Fruit fly (Drosophila melanogaster) whole organism, pupa: ENCODE data around the gene CG33096.

ENCODE experiments used
- CG12605 ChIP-seq: fragments of 200-800 bp; sonication (Bioruptor generic); IDR thresholded peaks from 2 replicates; pipeline ENCODE4 v1.3.6; 2022; ENCODE audit warnings: missing biosample characterization, missing genetic modification characterization
- CG13204 ChIP-seq: fragments of 200-800 bp; sonication (Bioruptor generic); optimal IDR thresholded peaks from 2 replicates; lab custom pipeline; 2018; ENCODE audit warnings: missing biosample characterization, mild to moderate bottlenecking, missing genetic modification characterization, moderate library complexity
- CG14655 ChIP-seq: fragments of 200-800 bp; sonication (Bioruptor generic); optimal IDR thresholded peaks from 3 replicates; lab custom pipeline; 2017; ENCODE audit warnings: mild to moderate bottlenecking, missing biosample characterization, missing genetic modification reagents, missing genetic modification characterization
- CG15710 ChIP-seq: fragments of 200-800 bp; sonication (Bioruptor generic); optimal IDR thresholded peaks from 2 replicates; lab custom pipeline; 2018; ENCODE audit warnings: missing biosample characterization, mild to moderate bottlenecking, missing genetic modification characterization, moderate library complexity
- CG17806 ChIP-seq: fragments of 200-800 bp; sonication (Bioruptor generic); optimal IDR thresholded peaks from 2 replicates; lab custom pipeline; 2018; ENCODE audit warnings: missing biosample characterization, mild to moderate bottlenecking, missing genetic modification characterization, moderate library complexity
- CG34367 ChIP-seq: fragments of 200-800 bp; sonication (Bioruptor generic); optimal IDR thresholded peaks from 2 replicates; lab custom pipeline; 2018; ENCODE audit warnings: missing biosample characterization, mild to moderate bottlenecking, missing genetic modification characterization
- CG8159 ChIP-seq: fragments of 200-800 bp; sonication (Bioruptor generic); optimal IDR thresholded peaks from 3 replicates; lab custom pipeline; 2018; ENCODE audit warnings: missing biosample characterization, mild to moderate bottlenecking, missing genetic modification characterization, moderate library complexity
- CG9948 ChIP-seq: fragments of 200-800 bp; sonication (Bioruptor generic); optimal IDR thresholded peaks from 2 replicates; lab custom pipeline; 2018; ENCODE audit warnings: missing biosample characterization, mild to moderate bottlenecking, missing genetic modification characterization, moderate library complexity
- EcR ChIP-seq: fragments of 200-800 bp; sonication (Bioruptor generic); optimal IDR thresholded peaks from 3 replicates; lab custom pipeline; 2019; ENCODE audit warnings: missing biosample characterization, missing genetic modification characterization, mild to moderate bottlenecking, moderate library complexity, missing genetic modification reagents
- Pif1B ChIP-seq: fragments of 200-800 bp; sonication (Bioruptor generic); optimal IDR thresholded peaks from 3 replicates; lab custom pipeline; 2016; ENCODE audit warnings: missing biosample characterization, missing genetic modification characterization
- gl ChIP-seq: fragments of 200-800 bp; sonication (Bioruptor generic); optimal IDR thresholded peaks from 2 replicates; lab custom pipeline; 2018; ENCODE audit warnings: missing biosample characterization, mild to moderate bottlenecking, missing genetic modification characterization

dm6 chr3R:25082348-25082747 is 15.1 kb upstream of the CG33096 start, which contains the start of gene fd96Ca:
- TF ChIP-seq CG15710 (tag; lab: Kevin White, UChicago) = no peak
- TF ChIP-seq CG12605 = no peak
- no peak for TF ChIP-seq CG34367 (tag; lab: Kevin White, UChicago)
- no peak for TF ChIP-seq CG9948 (tag; lab: Kevin White, UChicago)
- no peak for TF ChIP-seq Pif1B
- TF ChIP-seq gl (tag; lab: Kevin White, UChicago) = no peak
- no peak for TF ChIP-seq EcR (GFP tag; lab: Kevin White, UChicago)
- no peak for TF ChIP-seq CG14655 (GFP tag; lab: Kevin White, UChicago)
- peak; percentile 87 for TF ChIP-seq CG13204 (GFP tag; lab: Kevin White, UChicago)
- TF ChIP-seq CG17806 (tag; lab: Kevin White, UChicago) = no peak
- no peak for TF ChIP-seq CG8159
